Fruit fly (Drosophila melanogaster): ENCODE data around the gene GC1.

Gene GC1

DNA sequence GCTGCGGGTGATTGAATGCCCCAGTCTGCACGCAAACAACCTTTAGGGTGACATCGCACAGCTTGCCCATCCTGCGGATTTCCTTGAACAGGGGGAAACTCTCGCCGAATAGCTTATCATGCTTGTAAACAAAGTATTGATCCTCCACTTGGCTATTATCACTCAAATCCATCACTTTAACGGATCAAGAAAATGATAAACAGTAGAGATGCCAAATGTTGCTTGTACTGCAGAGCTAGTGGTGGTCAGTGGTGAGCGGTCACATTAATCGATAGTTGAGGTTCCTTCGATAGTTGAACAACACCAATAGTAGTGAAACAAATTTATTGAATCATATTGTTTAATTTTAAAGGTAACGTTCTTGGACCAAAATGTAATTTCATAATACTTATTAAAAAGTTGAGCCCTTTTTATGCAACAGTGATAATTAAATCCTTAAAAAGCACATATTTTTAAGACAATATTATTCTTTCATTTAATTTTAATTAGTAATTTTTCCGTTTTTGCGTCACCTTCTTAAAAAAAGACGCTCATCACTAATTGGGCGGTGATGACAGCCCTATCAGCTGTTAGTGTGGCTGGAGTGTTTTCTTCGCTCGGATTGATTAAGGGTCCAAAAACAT is 42.8 kb downstream of the GC1 start, which contains the start of the genes KLHL18 and GCC185 (continued):
- TF ChIP-seq CG15696 (tag; optimal IDR thresholded peaks at IDR 0.05) (peak; percentile 84), CG18262 (tag; optimal IDR thresholded peaks at IDR 0.05) (peak; percentile 72), CG6854 (GFP tag; optimal IDR thresholded peaks at IDR 0.05) (no peak), CG10462 (GFP tag; optimal IDR thresholded peaks at IDR 0.05) (peak; percentile 49), CG4854 (GFP tag; optimal IDR thresholded peaks at IDR 0.05) (peak; percentile 50), luna (GFP tag; optimal IDR thresholded peaks at IDR 0.05) (no peak), gce (GFP tag; IDR thresholded peaks at IDR 0.05) (no peak), tgo (GFP tag; IDR thresholded peaks at IDR 0.05) (peak; percentile 69), CG7271 (tag; optimal IDR thresholded peaks at IDR 0.05) (no peak), CG7357 (GFP tag; IDR thresholded peaks at IDR 0.05) (0 out of 3 replicates have a peak, but pooled peaks have one; percentile 17), CG34224 (GFP tag; IDR thresholded peaks at IDR 0.05; ENCODE audit: partially characterized antibody) (peak; percentile 62; the same call in 1 of the 3 replicates), repo (GFP tag; optimal IDR thresholded peaks at IDR 0.05) (no peak), CG8478 (optimal IDR thresholded peaks at IDR 0.05) (no peak), ham (GFP tag; IDR thresholded peaks at IDR 0.05) (no peak), CG4404 (GFP tag; IDR thresholded peaks at IDR 0.05) (peak; percentile 90), HmgZ (tag; optimal IDR thresholded peaks at IDR 0.05) (peak; percentile 65), zfh2 (GFP tag; optimal IDR thresholded peaks at IDR 0.05) (peak; percentile 81), CG1024 (GFP tag; IDR thresholded peaks at IDR 0.05) (no peak; the same call in 1 of the 2 replicates), zen2 (GFP tag; IDR thresholded peaks at IDR 0.05; ENCODE audit: partially characterized antibody) (no peak), tx (GFP tag; optimal IDR thresholded peaks at IDR 0.05) (peak; percentile 39), Ssrp (tag; optimal IDR thresholded peaks at IDR 0.05) (peak; percentile 71), abd-A (tag; optimal IDR thresholded peaks at IDR 0.05) (no peak), CG6272 (GFP tag; IDR thresholded peaks at IDR 0.05) (peak; percentile 84), CG3163 (GFP tag; optimal IDR thresholded peaks at IDR 0.05) (no peak), PHDP (tag; optimal IDR thresholded peaks at IDR 0.05) (no peak), pnt (GFP tag; optimal IDR thresholded peaks at IDR 0.05) (peak; percentile 60), CG9932 (GFP tag; IDR thresholded peaks at IDR 0.05) (peak; percentile 88), vfl (GFP tag; optimal IDR thresholded peaks at IDR 0.05) (peak; percentile 63), nerfin-1 (tag; optimal IDR thresholded peaks at IDR 0.05) (peak; percentile 63), CG5953 (GFP tag; IDR thresholded peaks at IDR 0.05) (no peak), CG12299 (tag; optimal IDR thresholded peaks at IDR 0.05) (peak; percentile 16), CG11695 (GFP tag; IDR thresholded peaks at IDR 0.05) (0 out of 3 replicates have a peak, but pooled peaks have one; percentile 43), HLH3B (GFP tag; IDR thresholded peaks at IDR 0.05) (peak; percentile 61; the same call in 1 of the 2 replicates), amos (GFP tag; IDR thresholded peaks at IDR 0.05; ENCODE audit: partially characterized antibody) (peak; percentile 78), sob (GFP tag; IDR thresholded peaks at IDR 0.05) (peak; percentile 81), dati (GFP tag; IDR thresholded peaks at IDR 0.05) (no peak), CG1603 (tag; optimal IDR thresholded peaks at IDR 0.05) (no peak), ind (GFP tag; optimal IDR thresholded peaks at IDR 0.05) (peak; percentile 91), insv (GFP tag; optimal IDR thresholded peaks at IDR 0.05) (peak in 1 of 2 experiments; percentile 85), Nf-YB (GFP tag; optimal IDR thresholded peaks at IDR 0.05) (peak; percentile 44), Dll (GFP tag; IDR thresholded peaks at IDR 0.05; ENCODE audit: partially characterized antibody) (peak; percentile 90), CG8281 (tag; optimal IDR thresholded peaks at IDR 0.05) (peak; percentile 35), Hsf (GFP tag; optimal IDR thresholded peaks at IDR 0.05) (peak; percentile 74), br (optimal IDR thresholded peaks at IDR 0.05) (no peak), Blimp-1 (GFP tag; optimal IDR thresholded peaks at IDR 0.05) (peak; percentile 55), seq (GFP tag; IDR thresholded peaks at IDR 0.05) (no peak), twi (tag; optimal IDR thresholded peaks at IDR 0.05) (peak; percentile 69), B-H1 (GFP tag; IDR thresholded peaks at IDR 0.05) (no peak), prd (optimal IDR thresholded peaks at IDR 0.05) (no peak), prd (GFP tag; IDR thresholded peaks at IDR 0.05) (peak; percentile 89), CG3065 (GFP tag; optimal IDR thresholded peaks at IDR 0.05) (peak; percentile 69)
